Worm (Caenorhabditis elegans): Measurements from ENCODE around the gene srd-34.

- TF ChIP-seq scrt-1 (GFP tag; IDR thresholded peaks at IDR 0.05): no peak
- no peak for TF ChIP-seq ama-1 (optimal IDR thresholded peaks at IDR 0.05)
- no peak for TF ChIP-seq sea-1 (GFP tag; conservative IDR thresholded peaks at IDR 0.05)
- TF ChIP-seq hmbx-1 (tag; optimal IDR thresholded peaks at IDR 0.05): no peak
- no peak for TF ChIP-seq ceh-36 (tag; optimal IDR thresholded peaks at IDR 0.05)
- no peak for TF ChIP-seq hmg-4 (GFP tag; optimal IDR thresholded peaks at IDR 0.05)
- no peak for TF ChIP-seq tbx-37 (GFP tag; conservative IDR thresholded peaks at IDR 0.05)
- no peak for TF ChIP-seq flt-1 (GFP tag; IDR thresholded peaks at IDR 0.05)
- no peak for TF ChIP-seq tra-4 (tag; optimal IDR thresholded peaks at IDR 0.05)
Measured at ce11 chrV:10588694-10589093, 39.8 kb upstream of the srd-34 start, which contains the start of gene srg-32.
